Worm (Caenorhabditis elegans) whole organism, L1 larva: ENCODE results near the gene C05D12.3.

ENCODE experiments used
- ceh-82 ChIP-seq, 3 experiments: fragments of 150-350 bp in 1 of 3; sonication (generic microtip) in 2 of 3; optimal IDR thresholded peaks; 2 replicates each; lab custom pipeline; 2014 to 2017; ENCODE audit warnings: missing biosample characterization in 3 of 3, missing genetic modification characterization in 3 of 3
- dpl-1 ChIP-seq, 3 experiments: fragments of 150-350 bp in 2 of 3; sonication (generic microtip) in 1 of 3; optimal IDR thresholded peaks; 2 replicates each; lab custom pipeline; 2014 to 2017; ENCODE audit warnings: missing biosample characterization in 3 of 3, missing genetic modification characterization in 3 of 3, missing genetic modification reagents in 3 of 3
- egl-13 ChIP-seq: sonication (generic microtip); optimal IDR thresholded peaks from 2 replicates; lab custom pipeline; 2016; ENCODE audit warnings: missing genotype, missing genetic modification reagents, missing genetic modification characterization, missing compliant biosample characterization
- lin-13 ChIP-seq: fragments of 150-350 bp; optimal IDR thresholded peaks from 2 replicates; lab custom pipeline; 2014; ENCODE audit warnings: missing biosample characterization, missing genetic modification reagents, missing genetic modification characterization
- mdl-1 ChIP-seq, 2 experiments: fragments of 150-350 bp; optimal IDR thresholded peaks; 2 replicates each; lab custom pipeline; 2014 to 2017; ENCODE audit warnings: missing biosample characterization in 2 of 2, missing genetic modification characterization in 2 of 2, inconsistent platforms in 1 of 2
- mep-1 ChIP-seq: fragments of 150-350 bp; optimal IDR thresholded peaks from 2 replicates; lab custom pipeline; 2014; ENCODE audit warnings: missing biosample characterization, missing genetic modification characterization
- nhr-12 ChIP-seq: sonication (generic microtip); optimal IDR thresholded peaks from 2 replicates; lab custom pipeline; 2017; ENCODE audit warnings: missing biosample characterization, missing genetic modification characterization
- nhr-71 ChIP-seq: sonication (generic microtip); optimal IDR thresholded peaks from 2 replicates; lab custom pipeline; 2016; ENCODE audit warnings: mild to moderate bottlenecking, missing genetic modification characterization, moderate library complexity, missing compliant biosample characterization
- skn-1 ChIP-seq: fragments of 150-350 bp; optimal IDR thresholded peaks from 2 replicates; lab custom pipeline; 2014; ENCODE audit warnings: missing biosample characterization, missing genetic modification characterization
- sup-37 ChIP-seq: fragments of 200-800 bp; sonication (Bioruptor generic); optimal IDR thresholded peaks from 2 replicates; lab custom pipeline; 2018; ENCODE audit warnings: mild to moderate bottlenecking, missing genetic modification characterization, missing compliant biosample characterization
- ztf-11 ChIP-seq, 2 experiments: sonication (generic microtip); optimal IDR thresholded peaks; 2 replicates each; lab custom pipeline; 2016 to 2017; ENCODE audit warnings: missing genetic modification characterization in 2 of 2, missing biosample characterization in 1 of 2, missing compliant biosample characterization in 1 of 2

DNA sequence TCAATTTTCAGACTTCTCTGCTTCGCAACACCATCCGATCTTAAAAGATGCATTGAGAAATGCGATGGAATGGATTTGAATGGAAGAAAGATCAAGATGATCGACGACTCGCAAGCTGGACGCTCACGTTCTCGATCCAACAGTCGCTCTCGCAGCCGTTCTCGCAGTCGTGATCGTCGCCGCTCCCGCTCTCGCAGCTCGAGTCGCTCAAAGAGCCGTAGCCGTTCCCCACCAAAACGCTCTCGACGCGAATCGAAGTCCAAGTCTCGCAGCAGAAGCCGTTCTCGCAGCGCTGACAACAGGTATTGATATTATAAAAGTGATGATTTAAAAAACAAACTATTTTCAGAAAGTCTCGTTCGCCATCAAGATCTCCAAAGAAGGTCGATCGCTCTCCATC is 30.1 kb downstream of the C05D12.3 start:
- TF ChIP-seq mdl-1 (tag; optimal IDR thresholded peaks at IDR 0.05; lab: Kevin White, UChicago) (no peak), nhr-71 (tag; lab: Kevin White, UChicago) (no peak), mep-1 (tag; lab: Kevin White, UChicago) (no peak), lin-13 (GFP tag; lab: Kevin White, UChicago) (no peak), egl-13 (tag; lab: Kevin White, UChicago) (no peak), dpl-1 (GFP tag; optimal IDR thresholded peaks at IDR 0.05; lab: Kevin White, UChicago) (no peak), ztf-11 (tag; optimal IDR thresholded peaks at IDR 0.05; lab: Kevin White, UChicago) (no peak), nhr-12 (tag; lab: Kevin White, UChicago) (no peak), sup-37 (GFP tag; lab: Kevin White, UChicago) (no peak), ceh-82 (tag; optimal IDR thresholded peaks at IDR 0.05; lab: Kevin White, UChicago) (no peak), skn-1 (tag; lab: Kevin White, UChicago) (no peak)
